Worm (Caenorhabditis elegans): Measurements from ENCODE around the gene nep-22.

Gene nep-22

DNA sequence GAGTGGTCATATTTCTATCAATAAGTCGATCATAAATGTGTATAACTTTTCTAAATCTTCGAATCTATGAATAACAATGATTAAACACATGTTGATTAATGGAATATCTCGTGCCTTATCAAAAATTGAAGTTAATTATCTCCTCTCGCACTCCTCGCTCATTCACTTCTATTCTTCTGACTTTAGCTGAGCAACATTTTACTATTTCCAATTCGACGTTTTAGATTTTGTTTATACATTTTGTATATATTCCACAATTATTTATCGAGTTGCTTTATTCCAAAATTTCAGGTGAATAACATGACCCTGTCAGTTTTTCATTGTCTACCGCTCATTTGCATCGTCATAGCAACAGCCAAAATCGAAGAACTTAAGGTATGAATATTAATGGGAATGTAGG lies 7.0 kb upstream of the nep-22 start, which contains the start of gene T25B6.3:
Gene T25B6.3 (plus strand): TSS at position 301 of the 400 bp plus-strand sequence.
- TF ChIP-seq lin-54 (GFP tag; optimal IDR thresholded peaks at IDR 0.05) (no peak), let-526 (GFP tag; IDR thresholded peaks at IDR 0.05) (no peak), ekl-4 (GFP tag; IDR thresholded peaks at IDR 0.05) (no peak), zfh-2 (GFP tag; conservative IDR thresholded peaks at IDR 0.05) (no peak), F49E8.2 (tag; optimal IDR thresholded peaks at IDR 0.05; ENCODE audit: insufficient read depth) (no peak), Y53F4B.3 (GFP tag; IDR thresholded peaks at IDR 0.05) (no peak), dpff-1 (tag; optimal IDR thresholded peaks at IDR 0.05) (no peak), lin-26 (GFP tag; IDR thresholded peaks at IDR 0.05) (no peak)

DNA sequence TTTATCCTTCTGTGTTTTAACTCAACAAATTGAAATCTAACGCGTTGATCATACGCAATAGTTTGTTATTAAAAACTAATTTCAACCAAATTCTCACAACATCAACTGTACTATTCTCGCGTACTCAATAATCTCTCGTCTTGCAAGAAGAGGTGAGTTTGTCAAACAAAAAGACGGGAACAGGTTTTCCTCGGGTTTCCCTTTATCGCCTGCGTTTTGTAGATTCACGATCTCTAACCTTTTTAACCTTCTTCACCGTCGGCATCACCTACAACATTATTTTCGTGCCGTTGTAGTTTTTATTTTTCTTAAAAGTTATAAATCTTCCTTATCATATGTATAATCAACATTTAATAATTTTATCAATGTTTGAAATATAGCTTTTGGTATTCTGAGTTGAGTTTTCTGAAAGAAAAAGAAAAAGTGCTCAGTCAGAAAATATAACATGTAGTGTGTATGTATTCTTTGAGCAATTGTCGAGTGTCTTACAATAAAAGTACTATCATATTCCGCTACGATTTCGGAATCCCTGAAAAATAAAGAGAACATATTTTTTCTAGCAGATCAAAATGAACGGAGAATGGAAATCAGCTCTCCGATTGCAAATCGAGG lies 5.3 kb upstream of the nep-22 start, which contains the start of gene snf-12:
Gene snf-12 (plus strand): TSS at position 562 of the 612 bp plus-strand sequence.
- TF ChIP-seq hlh-26 (GFP tag; conservative IDR thresholded peaks at IDR 0.05) (no peak), let-526 (GFP tag; IDR thresholded peaks at IDR 0.05) (no peak), bed-2 (GFP tag; IDR thresholded peaks at IDR 0.05) (no peak), madf-10 (tag; optimal IDR thresholded peaks at IDR 0.05) (no peak), ztf-22 (GFP tag; optimal IDR thresholded peaks at IDR 0.05) (no peak), die-1 (tag; optimal IDR thresholded peaks at IDR 0.05) (no peak), bed-1 (GFP tag; IDR thresholded peaks at IDR 0.05) (no peak), lin-40 (tag; optimal IDR thresholded peaks at IDR 0.05) (no peak), B0019.2 (GFP tag; conservative IDR thresholded peaks at IDR 0.05) (no peak), ets-4 (GFP tag; optimal IDR thresholded peaks at IDR 0.05) (no peak), lsl-1 (GFP tag; optimal IDR thresholded peaks at IDR 0.05) (no peak), fkh-3 (tag; optimal IDR thresholded peaks at IDR 0.05) (no peak), ekl-4 (GFP tag; IDR thresholded peaks at IDR 0.05) (no peak), C06A6.2 (GFP tag; conservative IDR thresholded peaks at IDR 0.05) (no peak), unc-130 (GFP tag; optimal IDR thresholded peaks at IDR 0.05) (no peak), snpc-4 (GFP tag; optimal IDR thresholded peaks at IDR 0.05) (no peak), snpc-4 (tag; optimal IDR thresholded peaks at IDR 0.05) (no peak), ztf-18 (tag; optimal IDR thresholded peaks at IDR 0.05) (no peak), him-1 (tag; optimal IDR thresholded peaks at IDR 0.05) (no peak)

ce11 chrX:9035142-9035541 lies 788 bp downstream of the nep-22 start:
- TF ChIP-seq nhr-80 (tag; optimal IDR thresholded peaks at IDR 0.05), result peak; percentile 58
- TF ChIP-seq lin-26 (GFP tag; IDR thresholded peaks at IDR 0.05), result no peak
- TF ChIP-seq B0019.2 (GFP tag; conservative IDR thresholded peaks at IDR 0.05), result no peak

ce11 chrX:9036237-9036636 lies 1.9 kb downstream of the nep-22 start:
- no peak for TF ChIP-seq let-526 (GFP tag; IDR thresholded peaks at IDR 0.05)
- TF ChIP-seq dox-1 (GFP tag; IDR thresholded peaks at IDR 0.05), result peak; percentile 29; the same call in 1 of the 2 replicates
- no peak for TF ChIP-seq lsy-27 (tag; optimal IDR thresholded peaks at IDR 0.05; ENCODE audit: borderline replicate concordance, insufficient read depth)
- peak; percentile 64 for TF ChIP-seq nhr-80 (tag; optimal IDR thresholded peaks at IDR 0.05)

DNA sequence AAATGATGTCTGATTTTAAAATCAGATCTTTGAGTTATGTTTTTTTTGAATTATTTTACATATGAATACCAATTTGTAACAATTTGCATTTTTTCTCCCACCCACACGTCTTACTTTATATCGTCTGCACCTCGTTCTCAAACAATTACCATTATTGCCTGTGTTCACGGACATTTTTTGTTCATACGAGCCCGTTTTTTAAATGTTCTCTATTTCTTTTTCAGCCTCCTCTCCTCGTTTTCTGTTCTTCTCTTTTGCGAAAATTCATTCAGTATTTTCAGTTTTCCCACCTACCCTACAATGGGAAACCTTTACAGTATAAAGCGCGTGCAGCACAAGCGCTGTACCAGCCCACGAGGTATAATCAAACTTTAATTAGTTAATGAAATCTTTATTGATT lies 11.6 kb downstream of the nep-22 start, which contains the start of gene prdm-14:
Gene prdm-14 (plus strand): TSS at position 301 of the 400 bp plus-strand sequence.
- TF ChIP-seq madf-10 (tag; optimal IDR thresholded peaks at IDR 0.05) (no peak), snpc-1.1 (tag; optimal IDR thresholded peaks at IDR 0.05; ENCODE audit: insufficient read depth) (no peak), tbp1 (GFP tag; optimal IDR thresholded peaks at IDR 0.05) (no peak), ama-1 (optimal IDR thresholded peaks at IDR 0.05) (no peak), ama-1 (GFP tag; optimal IDR thresholded peaks at IDR 0.05) (no peak), dpl-1 (GFP tag; optimal IDR thresholded peaks at IDR 0.05) (no peak), ztf-6 (GFP tag; IDR thresholded peaks at IDR 0.05) (no peak), F57A8.1 (GFP tag; optimal IDR thresholded peaks at IDR 0.05) (no peak), pbrm-1 (GFP tag; IDR thresholded peaks at IDR 0.05) (no peak), cebp-1 (GFP tag; IDR thresholded peaks at IDR 0.05) (no peak), cebp-1 (tag; optimal IDR thresholded peaks at IDR 0.05) (no peak), lin-54 (GFP tag; optimal IDR thresholded peaks at IDR 0.05) (no peak), mcd-1 (GFP tag; IDR thresholded peaks at IDR 0.05) (no peak), ceh-40 (GFP tag; IDR thresholded peaks at IDR 0.05) (no peak), F52B5.7 (tag; optimal IDR thresholded peaks at IDR 0.05) (no peak), aptf-2 (GFP tag; conservative IDR thresholded peaks at IDR 0.05) (no peak)
